Worm (Caenorhabditis elegans): ENCODE data around the gene mpst-7.
A peak's percentile ranks its signal among the peaks of the same experiment; 100 is the strongest.

Gene mpst-7

DNA sequence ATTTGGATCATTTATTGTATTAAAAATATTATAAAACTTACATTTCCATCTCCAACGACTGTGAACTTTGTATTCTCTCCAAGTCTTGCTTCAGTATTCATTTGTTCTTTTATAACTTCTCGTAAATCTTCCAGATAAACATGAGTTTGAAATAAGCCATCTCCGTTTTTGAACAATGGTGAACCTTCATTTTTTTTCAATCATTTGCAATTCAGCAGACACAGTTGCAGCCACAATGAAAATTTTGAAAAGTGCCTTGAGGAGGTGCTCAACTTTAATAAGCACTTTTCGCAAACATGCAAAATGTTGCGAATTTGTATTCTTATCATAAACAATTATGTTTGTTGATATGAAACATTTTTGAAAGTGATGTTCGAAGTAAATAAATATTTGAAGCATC, 16.7 kb downstream of the mpst-7 start, which contains the start of gene T16G1.3:
T16G1.3 (minus strand) TSS at position 101 of the 400 bp plus-strand sequence.
- TF ChIP-seq nhr-10 (tag; optimal IDR thresholded peaks at IDR 0.05) (no peak), T20F7.1 (GFP tag; optimal IDR thresholded peaks at IDR 0.05) (no peak), ama-1 (optimal IDR thresholded peaks at IDR 0.05) (no peak), spr-1 (tag; optimal IDR thresholded peaks at IDR 0.05) (no peak), unc-39 (tag; optimal IDR thresholded peaks at IDR 0.05) (no peak), ctbp-1 (GFP tag; IDR thresholded peaks at IDR 0.05) (no peak), ceh-28 (tag; optimal IDR thresholded peaks at IDR 0.05) (no peak), madf-5 (GFP tag; IDR thresholded peaks at IDR 0.05) (no peak), dve-1 (tag; optimal IDR thresholded peaks at IDR 0.05; ENCODE audit: insufficient read depth) (no peak), snpc-4 (tag; optimal IDR thresholded peaks at IDR 0.05) (no peak), lir-3 (tag; optimal IDR thresholded peaks at IDR 0.05) (no peak), unc-130 (GFP tag; optimal IDR thresholded peaks at IDR 0.05) (no peak), unc-62 (GFP tag; optimal IDR thresholded peaks at IDR 0.05 in 1 of 2) (no peak), unc-62 (tag; optimal IDR thresholded peaks at IDR 0.05) (no peak), gei-8 (GFP tag; optimal IDR thresholded peaks at IDR 0.05) (no peak), lin-38 (GFP tag; IDR thresholded peaks at IDR 0.05) (no peak), F26F4.8 (GFP tag; conservative IDR thresholded peaks at IDR 0.05) (no peak)

DNA sequence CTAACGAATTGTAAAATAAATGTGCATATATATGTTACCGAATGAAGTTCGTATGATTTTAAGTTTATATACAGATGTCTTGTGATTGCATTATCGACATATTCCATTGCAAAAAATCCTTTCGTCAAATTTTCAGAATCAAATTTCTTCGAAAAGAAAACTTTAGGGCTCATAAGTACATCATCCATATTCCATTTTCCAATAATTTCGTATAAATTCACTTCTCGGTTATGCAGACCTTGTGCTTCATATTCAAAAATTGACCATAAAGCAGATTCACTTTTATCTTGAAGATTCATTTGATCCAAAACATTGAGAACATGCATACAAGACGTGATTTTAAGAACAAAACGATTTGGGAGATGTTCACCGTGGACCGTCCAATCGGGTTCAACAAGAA, 17.5 kb downstream of the mpst-7 start:
- no peak for TF ChIP-seq ztf-11 (tag; optimal IDR thresholded peaks at IDR 0.05)
- TF ChIP-seq F49E8.2 (tag; optimal IDR thresholded peaks at IDR 0.05; ENCODE audit: borderline replicate concordance), result no peak
- peak in 1 of 2 experiments; percentile 92 for TF ChIP-seq unc-62 (GFP tag; optimal IDR thresholded peaks at IDR 0.05 in 1 of 2)
- no peak for TF ChIP-seq unc-62 (tag; optimal IDR thresholded peaks at IDR 0.05)

DNA sequence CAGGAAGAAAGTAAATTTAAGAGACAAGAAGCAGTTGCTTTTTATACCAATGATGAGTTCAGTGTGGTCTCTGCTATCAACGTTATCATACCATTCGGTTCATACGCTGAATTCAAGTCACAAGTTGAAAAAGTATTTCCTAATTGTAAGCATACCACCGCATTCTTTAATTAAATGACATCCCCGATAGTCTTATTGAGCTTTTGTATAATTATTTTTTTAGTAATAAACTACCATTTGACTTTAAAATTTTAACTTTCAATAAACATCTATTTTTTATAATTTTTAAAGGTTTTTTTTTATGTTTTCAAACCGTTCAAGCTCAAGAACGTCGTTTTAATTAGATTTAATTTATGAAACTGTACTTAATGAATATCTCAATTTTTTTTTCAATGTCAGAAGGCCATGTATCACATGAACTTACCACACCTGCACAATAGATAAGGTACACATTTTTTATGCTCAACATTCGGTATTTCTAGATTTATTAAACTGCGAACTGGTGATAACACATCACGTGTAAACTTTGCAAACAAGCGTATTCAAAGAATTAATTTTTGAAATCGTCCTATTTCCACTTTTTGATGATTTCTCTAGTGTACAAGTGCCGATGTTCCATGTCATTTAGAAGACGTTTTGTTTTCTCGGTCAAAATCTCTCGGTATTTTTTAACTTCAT, 19.0 kb downstream of the mpst-7 start, which contains the start of gene T16G1.4:
T16G1.4 (minus strand) TSS at position 51 of the 678 bp plus-strand sequence.
- TF ChIP-seq ceh-62 (tag; optimal IDR thresholded peaks at IDR 0.05) (no peak), Y105C5A.15 (GFP tag; IDR thresholded peaks at IDR 0.05) (no peak), R02D3.7 (tag; optimal IDR thresholded peaks at IDR 0.05) (no peak), mes-2 (tag; optimal IDR thresholded peaks at IDR 0.05; ENCODE audit: poor library complexity, severe bottlenecking) (no peak), cey-2 (tag; optimal IDR thresholded peaks at IDR 0.05; ENCODE audit: borderline replicate concordance, insufficient read depth) (no peak), daf-16 (GFP tag; optimal IDR thresholded peaks at IDR 0.05) (no peak), daf-16 (tag; optimal IDR thresholded peaks at IDR 0.05) (peak; percentile 51), nhr-6 (tag; optimal IDR thresholded peaks at IDR 0.05) (no peak), pha-4 (GFP tag; IDR thresholded peaks at IDR 0.05) (no peak), pha-4 (tag; optimal IDR thresholded peaks at IDR 0.05) (no peak), hlh-30 (tag; optimal IDR thresholded peaks at IDR 0.05; ENCODE audit: insufficient read depth) (peak; percentile 46), nhr-28 (tag; optimal IDR thresholded peaks at IDR 0.05) (peak; percentile 11), nhr-41 (GFP tag; IDR thresholded peaks at IDR 0.05) (no peak), mxl-3 (GFP tag; optimal IDR thresholded peaks at IDR 0.05) (no peak), ztf-7 (tag; optimal IDR thresholded peaks at IDR 0.05) (no peak), fos-1 (tag; optimal IDR thresholded peaks at IDR 0.05) (no peak), mdt-29 (GFP tag; IDR thresholded peaks at IDR 0.05) (no peak)

DNA sequence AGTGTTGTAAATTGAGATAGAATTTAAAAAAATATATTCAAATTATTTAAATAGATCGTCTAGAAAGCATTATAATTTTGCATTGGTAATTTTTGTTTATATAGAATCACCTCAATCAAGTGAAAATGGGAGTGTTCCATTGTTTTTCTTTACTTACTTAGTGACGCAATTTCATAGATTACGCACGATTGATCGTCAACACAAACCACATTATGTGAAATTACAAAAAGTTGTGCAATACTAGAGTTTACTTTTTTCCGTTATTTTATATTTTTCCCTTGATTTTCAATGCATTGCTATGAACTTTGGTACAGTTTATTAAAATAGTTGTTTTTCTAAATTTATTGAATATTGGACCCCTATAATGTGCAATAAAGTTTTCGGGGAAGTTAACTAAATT, 21.5 kb downstream of the mpst-7 start, which contains the start of gene T16G1.5:
T16G1.5 (minus strand) TSS at position 119 of the 400 bp plus-strand sequence.
- TF ChIP-seq zip-11 (GFP tag; IDR thresholded peaks at IDR 0.05) (no peak), ztf-7 (tag; optimal IDR thresholded peaks at IDR 0.05) (no peak), mdt-29 (GFP tag; IDR thresholded peaks at IDR 0.05) (no peak), zip-2 (tag; optimal IDR thresholded peaks at IDR 0.05) (peak; percentile 88), ztf-11 (tag; optimal IDR thresholded peaks at IDR 0.05) (no peak), lin-15B (tag; optimal IDR thresholded peaks at IDR 0.05) (no peak), dmd-6 (GFP tag; IDR thresholded peaks at IDR 0.05) (0 out of 2 replicates have a peak, but pooled peaks have one; percentile 23), dve-1 (tag; optimal IDR thresholded peaks at IDR 0.05; ENCODE audit: insufficient read depth) (no peak), nhr-28 (tag; optimal IDR thresholded peaks at IDR 0.05) (peak; percentile 58), madf-5 (GFP tag; IDR thresholded peaks at IDR 0.05) (no peak), daf-16 (GFP tag; optimal IDR thresholded peaks at IDR 0.05) (no peak), daf-16 (tag; optimal IDR thresholded peaks at IDR 0.05) (peak; percentile 76), nhr-77 (tag; optimal IDR thresholded peaks at IDR 0.05) (peak; percentile 36), lin-38 (GFP tag; IDR thresholded peaks at IDR 0.05) (no peak), pqm-1 (tag; optimal IDR thresholded peaks at IDR 0.05) (peak; percentile 40), nhr-111 (GFP tag; optimal IDR thresholded peaks at IDR 0.05) (no peak)

Measured in whole organism, L4 larva.